Fruit fly (Drosophila melanogaster) whole organism: ENCODE data around the gene Traf4.

Source experiments
- CG8478 ChIP-seq: fragments of >200 bp; optimal IDR thresholded peaks from 2 replicates; lab custom pipeline; 2018; ENCODE audit warnings: inconsistent platforms
- Dll ChIP-seq: fragments of >200 bp; optimal IDR thresholded peaks from 2 replicates; lab custom pipeline; 2017
- EcR ChIP-seq, 2 experiments: fragments of >200 bp; optimal IDR thresholded peaks; 2 replicates each; lab custom pipeline; 2017; ENCODE audit warnings: missing biosample characterization in 2 of 2, missing genetic modification characterization in 2 of 2, missing genetic modification reagents in 2 of 2
- pan ChIP-seq: fragments of >200 bp; optimal IDR thresholded peaks from 2 replicates; lab custom pipeline; 2017
- psq ChIP-seq: fragments of >200 bp; optimal IDR thresholded peaks from 2 replicates; lab custom pipeline; 2017
- usp ChIP-seq: fragments of >200 bp; optimal IDR thresholded peaks from 2 replicates; lab custom pipeline; 2017; ENCODE audit warnings: missing biosample characterization, missing genetic modification characterization, mixed read lengths

DNA sequence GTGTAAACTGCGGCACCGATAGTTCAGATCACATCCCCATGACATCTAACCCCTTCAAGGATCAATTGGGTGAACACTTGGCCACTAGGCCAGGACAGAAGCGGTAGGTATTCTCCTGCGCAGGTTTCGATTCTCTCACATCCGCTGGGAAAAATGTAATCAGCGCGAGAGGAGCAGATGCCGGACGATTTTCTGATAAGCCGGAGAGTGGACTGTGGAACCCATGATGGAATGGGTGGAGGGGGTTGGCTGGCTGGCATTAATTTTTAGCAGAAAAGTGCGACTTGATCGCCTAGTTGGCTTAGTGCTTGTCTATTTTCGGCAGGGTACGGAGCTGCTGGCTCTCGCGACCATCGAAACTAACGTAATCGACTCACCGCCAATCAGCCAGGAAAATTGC lies 26.3 kb downstream of the Traf4 start, which contains the start of gene Tps1:
- no peak for TF ChIP-seq usp (GFP tag; lab: Kevin White, UChicago)
- no peak for TF ChIP-seq psq (lab: Kevin White, UChicago)
- no peak for TF ChIP-seq CG8478 (lab: Kevin White, UChicago)
- no peak for TF ChIP-seq EcR (GFP tag; optimal IDR thresholded peaks at IDR 0.05; lab: Kevin White, UChicago)
- TF ChIP-seq pan (lab: Kevin White, UChicago) = no peak
- TF ChIP-seq Dll (lab: Kevin White, UChicago) = no peak
